Worm (Caenorhabditis elegans) whole organism, midembryonic: ENCODE data around the gene cbp-1.

Experiments used
- T22C8.4 ChIP-seq: fragments of 200-800 bp; sonication (Bioruptor generic); IDR thresholded peaks from 2 replicates; pipeline ENCODE4 v1.3.6; 2022; ENCODE audit warnings: missing genetic modification characterization, missing compliant biosample characterization
- cog-1 ChIP-seq: sonication (generic microtip); optimal IDR thresholded peaks from 2 replicates; lab custom pipeline; 2016; ENCODE audit warnings: missing genetic modification characterization, missing compliant biosample characterization
- flt-1 ChIP-seq: fragments of 200-800 bp; sonication (Bioruptor generic); IDR thresholded peaks from 2 replicates; pipeline ENCODE4 v1.3.6; 2022; ENCODE audit warnings: missing genetic modification characterization, missing compliant biosample characterization
- klf-2 ChIP-seq: fragments of 200-800 bp; sonication (Bioruptor generic); conservative IDR thresholded peaks from 2 replicates; pipeline ENCODE4 v1.3.6; 2022; ENCODE audit warnings: missing genetic modification reagents, missing genetic modification characterization, missing compliant biosample characterization
- med-1 ChIP-seq: sonication (generic microtip); optimal IDR thresholded peaks from 2 replicates; lab custom pipeline; 2017; ENCODE audit warnings: missing genetic modification characterization, mild to moderate bottlenecking, missing compliant biosample characterization, antibody characterized with exemption, missing genetic modification reagents; ENCODE audit not compliant: insufficient read depth
- ref-1 ChIP-seq: fragments of 200-800 bp; sonication (Bioruptor generic); conservative IDR thresholded peaks from 2 replicates; pipeline ENCODE4 v1.3.6; 2022; ENCODE audit warnings: missing genetic modification reagents, missing genetic modification characterization, missing compliant biosample characterization
- tab-1 ChIP-seq: fragments of 200-800 bp; sonication (Bioruptor generic); IDR thresholded peaks from 2 replicates; pipeline ENCODE4 v1.3.6; 2022; ENCODE audit warnings: missing genetic modification characterization, missing compliant biosample characterization
- ztf-23 ChIP-seq: fragments of 200-800 bp; sonication (Bioruptor generic); IDR thresholded peaks from 2 replicates; pipeline ENCODE4 v1.3.6; 2022; ENCODE audit warnings: missing genetic modification reagents, missing genetic modification characterization, missing compliant biosample characterization
- ztf-29 ChIP-seq: fragments of 200-800 bp; sonication (Bioruptor generic); IDR thresholded peaks from 2 replicates; pipeline ENCODE4 v1.3.6; 2022; ENCODE audit warnings: missing genetic modification reagents, missing genetic modification characterization, missing compliant biosample characterization

cbp-1 gene

ce11 chrIII:9766175-9766574, at the start of gene cbp-1:
Gene cbp-1, plus strand, starts transcription at chrIII:9766509.
- no peak for TF ChIP-seq ztf-29 (GFP tag; lab: Robert Waterston, UW)
- TF ChIP-seq ztf-23 (GFP tag; lab: Robert Waterston, UW): peak; percentile 16; the same call in 1 of the 2 replicates
- peak; percentile 88 for TF ChIP-seq T22C8.4

- TF ChIP-seq flt-1: no peak
- TF ChIP-seq ztf-23 (GFP tag; lab: Robert Waterston, UW): no peak
- no peak for TF ChIP-seq med-1 (GFP tag; lab: Kevin White, UChicago)
These were observed 49.1 kb upstream of the cbp-1 start for ce11 chrIII:9717243-9717642.

- TF ChIP-seq tab-1 (GFP tag; lab: Robert Waterston, UW): no peak
- TF ChIP-seq cog-1 (tag; lab: Kevin White, UChicago): no peak
- no peak for TF ChIP-seq T22C8.4
- no peak for TF ChIP-seq klf-2 (GFP tag; lab: Robert Waterston, UW)
- TF ChIP-seq ref-1 (GFP tag; lab: Robert Waterston, UW): no peak
- no peak for TF ChIP-seq flt-1
- TF ChIP-seq med-1 (GFP tag; lab: Kevin White, UChicago): no peak
- no peak for TF ChIP-seq ztf-23 (GFP tag; lab: Robert Waterston, UW)
- TF ChIP-seq ztf-29 (GFP tag; lab: Robert Waterston, UW): no peak
These were observed 46.1 kb upstream of the cbp-1 start, which contains the start of gene ncx-7 for ce11 chrIII:9720191-9720590. Gene ncx-7, minus strand, starts transcription at chrIII:9720291.

- TF ChIP-seq ref-1 (GFP tag; lab: Robert Waterston, UW) (no peak), ztf-29 (GFP tag; lab: Robert Waterston, UW) (no peak), med-1 (GFP tag; lab: Kevin White, UChicago) (no peak), flt-1 (no peak), cog-1 (tag; lab: Kevin White, UChicago) (no peak), ztf-23 (GFP tag; lab: Robert Waterston, UW) (no peak), T22C8.4 (no peak), tab-1 (GFP tag; lab: Robert Waterston, UW) (no peak), klf-2 (GFP tag; lab: Robert Waterston, UW) (no peak)
These were observed 44.3 kb upstream of the cbp-1 start for ce11 chrIII:9721991-9722390.

ce11 chrIII:9725114-9725513, 41.2 kb upstream of the cbp-1 start, which contains the start of gene clec-162:
Gene clec-162, minus strand, starts transcription at chrIII:9725214.
- no peak for TF ChIP-seq cog-1 (tag; lab: Kevin White, UChicago)
- no peak for TF ChIP-seq ref-1 (GFP tag; lab: Robert Waterston, UW)
- no peak for TF ChIP-seq klf-2 (GFP tag; lab: Robert Waterston, UW)
- TF ChIP-seq T22C8.4: no peak
- TF ChIP-seq tab-1 (GFP tag; lab: Robert Waterston, UW): no peak
- no peak for TF ChIP-seq ztf-29 (GFP tag; lab: Robert Waterston, UW)
- no peak for TF ChIP-seq med-1 (GFP tag; lab: Kevin White, UChicago)
- no peak for TF ChIP-seq flt-1
- no peak for TF ChIP-seq ztf-23 (GFP tag; lab: Robert Waterston, UW)

- TF ChIP-seq med-1 (GFP tag; lab: Kevin White, UChicago) (no peak), tab-1 (GFP tag; lab: Robert Waterston, UW) (no peak), ztf-29 (GFP tag; lab: Robert Waterston, UW) (no peak), T22C8.4 (no peak), cog-1 (tag; lab: Kevin White, UChicago) (no peak), flt-1 (no peak), ref-1 (GFP tag; lab: Robert Waterston, UW) (no peak), ztf-23 (GFP tag; lab: Robert Waterston, UW) (no peak), klf-2 (GFP tag; lab: Robert Waterston, UW) (no peak)
These were observed 38.9 kb upstream of the cbp-1 start, which contains the start of gene C07A9.12 for ce11 chrIII:9727439-9727838. Gene C07A9.12, minus strand, starts transcription at chrIII:9727539.

ce11 chrIII:9730407-9730806, 35.9 kb upstream of the cbp-1 start:
- TF ChIP-seq cog-1 (tag; lab: Kevin White, UChicago) (no peak), klf-2 (GFP tag; lab: Robert Waterston, UW) (no peak), T22C8.4 (no peak), flt-1 (no peak), ref-1 (GFP tag; lab: Robert Waterston, UW) (no peak), med-1 (GFP tag; lab: Kevin White, UChicago) (no peak), ztf-23 (GFP tag; lab: Robert Waterston, UW) (no peak), tab-1 (GFP tag; lab: Robert Waterston, UW) (no peak), ztf-29 (GFP tag; lab: Robert Waterston, UW) (no peak)

- TF ChIP-seq T22C8.4 (no peak), flt-1 (no peak), cog-1 (tag; lab: Kevin White, UChicago) (no peak), ztf-29 (GFP tag; lab: Robert Waterston, UW) (no peak), med-1 (GFP tag; lab: Kevin White, UChicago) (no peak)
These were observed 34.9 kb upstream of the cbp-1 start for ce11 chrIII:9731313-9731912.

ce11 chrIII:9733333-9733732, 33.0 kb upstream of the cbp-1 start:
- TF ChIP-seq cog-1 (tag; lab: Kevin White, UChicago) (no peak), T22C8.4 (no peak), med-1 (GFP tag; lab: Kevin White, UChicago) (no peak), klf-2 (GFP tag; lab: Robert Waterston, UW) (no peak), ztf-29 (GFP tag; lab: Robert Waterston, UW) (no peak), flt-1 (no peak), tab-1 (GFP tag; lab: Robert Waterston, UW) (no peak), ref-1 (GFP tag; lab: Robert Waterston, UW) (no peak), ztf-23 (GFP tag; lab: Robert Waterston, UW) (no peak)

ce11 chrIII:9734030-9734429, 32.3 kb upstream of the cbp-1 start:
- TF ChIP-seq ref-1 (GFP tag; lab: Robert Waterston, UW) (no peak), med-1 (GFP tag; lab: Kevin White, UChicago) (no peak), ztf-23 (GFP tag; lab: Robert Waterston, UW) (no peak), klf-2 (GFP tag; lab: Robert Waterston, UW) (no peak), tab-1 (GFP tag; lab: Robert Waterston, UW) (no peak)
